Fruit fly (Drosophila melanogaster): ENCODE data around the gene TP53INP.

DNA sequence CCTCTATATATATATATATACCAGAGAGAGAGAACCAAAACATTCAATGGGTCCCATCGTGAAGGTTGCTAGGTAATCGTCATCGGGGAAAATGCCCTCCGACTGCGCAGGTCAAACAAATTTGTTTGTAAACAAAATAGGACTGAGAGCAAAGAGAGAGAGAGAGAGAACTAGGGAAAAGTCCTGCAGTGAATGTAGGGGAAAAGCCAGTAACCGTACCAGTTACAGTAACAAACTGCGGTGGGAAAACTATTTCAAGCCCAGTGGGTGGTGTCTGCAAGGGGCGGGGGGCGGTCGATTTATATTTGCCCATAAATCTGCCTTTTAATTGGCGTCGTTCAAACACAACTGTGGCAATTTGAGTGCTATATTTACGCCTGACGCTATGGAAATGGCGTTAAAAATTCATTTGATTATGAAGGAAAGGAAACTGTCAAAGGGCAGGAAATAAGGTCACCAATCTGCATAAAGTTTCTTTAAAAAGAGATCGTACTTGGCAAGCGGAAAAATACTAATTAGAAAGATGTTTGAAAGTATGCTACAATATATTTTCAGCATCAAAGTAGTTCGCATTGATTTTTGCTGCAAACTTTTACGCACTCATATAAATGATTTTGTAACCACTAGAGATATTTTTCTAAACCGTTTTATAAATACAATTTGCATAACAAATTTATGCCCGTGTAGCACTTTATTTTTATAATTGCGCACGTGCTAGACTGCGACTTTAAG lies 3.3 kb downstream of the TP53INP start:
- no peak for TF ChIP-seq Dll (optimal IDR thresholded peaks at IDR 0.05)
- TF ChIP-seq usp (GFP tag; optimal IDR thresholded peaks at IDR 0.05): no peak
